Worm (Caenorhabditis elegans): ENCODE data around the gene sdz-33.

DNA sequence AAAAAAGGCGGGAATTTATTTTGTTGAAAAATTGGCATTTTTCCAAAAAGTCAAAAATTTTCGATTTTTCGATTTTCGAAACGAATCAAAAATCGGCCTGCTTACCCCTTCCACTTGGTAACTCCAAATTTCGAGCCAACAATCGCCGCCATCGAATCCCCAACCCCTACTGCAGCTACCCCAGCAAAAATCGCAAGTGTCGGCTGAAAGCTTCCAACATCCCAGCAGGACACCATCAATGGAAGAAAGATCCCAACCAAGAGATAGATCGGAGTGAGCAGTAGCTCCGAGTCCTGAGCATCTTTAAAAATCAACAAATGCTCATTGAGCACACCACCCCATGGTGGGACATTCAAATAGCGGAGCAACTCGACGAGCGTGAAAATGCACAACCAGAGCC lies 23.6 kb downstream of the sdz-33 start:
- TF ChIP-seq hlh-13 (GFP tag; optimal IDR thresholded peaks at IDR 0.05), result no peak
- no peak for TF ChIP-seq C38D4.7 (GFP tag; optimal IDR thresholded peaks at IDR 0.05)
- TF ChIP-seq F13H6.1 (tag; optimal IDR thresholded peaks at IDR 0.05), result no peak
- TF ChIP-seq nhr-11 (tag; optimal IDR thresholded peaks at IDR 0.05), result no peak
